Worm (Caenorhabditis elegans) whole organism, L1 larva: Measurements from ENCODE around the gene tsp-17.
A peak's percentile ranks its signal among the peaks of the same experiment; 100 is the strongest.

Source experiments
- C04F5.9 ChIP-seq: sonication (generic microtip); optimal IDR thresholded peaks from 2 replicates; lab custom pipeline; 2016; ENCODE audit warnings: missing genetic modification characterization, missing compliant biosample characterization
- C16A3.4 ChIP-seq: fragments of 150-350 bp; optimal IDR thresholded peaks from 2 replicates; lab custom pipeline; 2014; ENCODE audit warnings: missing biosample characterization, missing genetic modification characterization
- C34B4.2 ChIP-seq: sonication (generic microtip); optimal IDR thresholded peaks from 2 replicates; lab custom pipeline; 2017; ENCODE audit warnings: mild to moderate bottlenecking, missing genetic modification characterization, missing compliant biosample characterization
- F16B12.6 ChIP-seq: fragments of 150-350 bp; optimal IDR thresholded peaks from 2 replicates; lab custom pipeline; 2014; ENCODE audit warnings: missing biosample characterization, missing genetic modification characterization
- aha-1 ChIP-seq: fragments of 150-350 bp; optimal IDR thresholded peaks from 2 replicates; lab custom pipeline; 2014; ENCODE audit warnings: missing biosample characterization, missing genetic modification characterization
- alr-1 ChIP-seq: fragments of 200-800 bp; sonication (Bioruptor generic); optimal IDR thresholded peaks from 2 replicates; lab custom pipeline; 2018; ENCODE audit warnings: borderline replicate concordance, mild to moderate bottlenecking, missing genetic modification characterization, missing compliant biosample characterization
- aly-2 ChIP-seq: fragments of 150-350 bp; optimal IDR thresholded peaks from 2 replicates; lab custom pipeline; 2014; ENCODE audit warnings: missing biosample characterization, missing genetic modification characterization
- ceh-63 ChIP-seq: fragments of 200-800 bp; sonication (Bioruptor generic); optimal IDR thresholded peaks from 2 replicates; lab custom pipeline; 2018; ENCODE audit warnings: mild to moderate bottlenecking, missing genetic modification characterization, missing compliant biosample characterization
- ceh-8 ChIP-seq: fragments of 200-800 bp; sonication (Bioruptor generic); optimal IDR thresholded peaks from 2 replicates; lab custom pipeline; 2018; ENCODE audit warnings: mild to moderate bottlenecking, missing genetic modification characterization, moderate library complexity, missing compliant biosample characterization
- ceh-88 ChIP-seq: fragments of 200-800 bp; sonication (Bioruptor generic); IDR thresholded peaks from 2 replicates; pipeline ENCODE4 v1.3.6; 2022; ENCODE audit warnings: missing genetic modification characterization, missing compliant biosample characterization
- ceh-90 ChIP-seq: sonication (generic microtip); optimal IDR thresholded peaks from 2 replicates; lab custom pipeline; 2016; ENCODE audit warnings: missing genetic modification characterization, missing compliant biosample characterization
- ces-1 ChIP-seq: fragments of 150-350 bp; optimal IDR thresholded peaks from 2 replicates; lab custom pipeline; 2014; ENCODE audit warnings: missing biosample characterization, missing genetic modification reagents, missing genetic modification characterization
- efl-3 ChIP-seq: fragments of 200-800 bp; sonication (Bioruptor generic); optimal IDR thresholded peaks from 2 replicates; lab custom pipeline; 2018; ENCODE audit warnings: mild to moderate bottlenecking, missing genetic modification characterization, missing compliant biosample characterization
- egl-13 ChIP-seq: sonication (generic microtip); optimal IDR thresholded peaks from 2 replicates; lab custom pipeline; 2016; ENCODE audit warnings: missing genotype, missing genetic modification reagents, missing genetic modification characterization, missing compliant biosample characterization
- elt-2 ChIP-seq: sonication (generic microtip); optimal IDR thresholded peaks from 2 replicates; lab custom pipeline; 2016; ENCODE audit warnings: missing genetic modification characterization, mild to moderate bottlenecking, inconsistent platforms, missing compliant biosample characterization, missing genetic modification reagents
- fkh-10 ChIP-seq: sonication (generic microtip); optimal IDR thresholded peaks from 2 replicates; lab custom pipeline; 2017; ENCODE audit warnings: missing biosample characterization, missing genetic modification reagents, missing genetic modification characterization
- fkh-4 ChIP-seq: sonication (generic microtip); optimal IDR thresholded peaks from 2 replicates; lab custom pipeline; 2016; ENCODE audit warnings: missing compliant biosample characterization, missing genetic modification characterization, borderline replicate concordance
- fos-1 ChIP-seq: fragments of 150-350 bp; optimal IDR thresholded peaks from 2 replicates; lab custom pipeline; 2014; ENCODE audit warnings: missing biosample characterization, missing genetic modification characterization
- irx-1 ChIP-seq: sonication (generic microtip); optimal IDR thresholded peaks from 2 replicates; lab custom pipeline; 2016; ENCODE audit warnings: missing genetic modification characterization, missing compliant biosample characterization
- jun-1 ChIP-seq: fragments of 150-350 bp; optimal IDR thresholded peaks from 2 replicates; lab custom pipeline; 2014; ENCODE audit warnings: missing biosample characterization, missing genetic modification reagents, missing genetic modification characterization
- lin-13 ChIP-seq: fragments of 150-350 bp; optimal IDR thresholded peaks from 2 replicates; lab custom pipeline; 2014; ENCODE audit warnings: missing biosample characterization, missing genetic modification reagents, missing genetic modification characterization
- lin-15B ChIP-seq: fragments of 150-350 bp; sonication (generic microtip); optimal IDR thresholded peaks from 3 replicates; lab custom pipeline; 2014; ENCODE audit warnings: missing biosample characterization, missing genetic modification characterization
- lin-35 ChIP-seq, 2 experiments: fragments of 150-350 bp; optimal IDR thresholded peaks; 2 replicates each; lab custom pipeline; 2014; ENCODE audit warnings: missing biosample characterization in 2 of 2, missing genetic modification characterization in 2 of 2, missing genetic modification reagents in 2 of 2
- lin-39 ChIP-seq: fragments of 150-350 bp; optimal IDR thresholded peaks from 2 replicates; lab custom pipeline; 2014; ENCODE audit warnings: missing biosample characterization, missing genetic modification reagents, missing genetic modification characterization
- lir-3 ChIP-seq: sonication (generic microtip); optimal IDR thresholded peaks from 2 replicates; lab custom pipeline; 2016; ENCODE audit warnings: mild to moderate bottlenecking, missing genetic modification characterization, moderate library complexity, missing compliant biosample characterization; ENCODE audit not compliant: poor library complexity
- lsy-2 ChIP-seq, 2 experiments: fragments of 150-350 bp; optimal IDR thresholded peaks; 2 replicates each; lab custom pipeline; 2014; ENCODE audit warnings: missing biosample characterization in 2 of 2, missing genetic modification characterization in 2 of 2
- mab-9 ChIP-seq: fragments of 200-800 bp; sonication (Bioruptor generic); IDR thresholded peaks from 2 replicates; pipeline ENCODE4 v1.3.6; 2022; ENCODE audit warnings: missing genetic modification reagents, missing genetic modification characterization, missing compliant biosample characterization
- mdl-1 ChIP-seq, 2 experiments: fragments of 150-350 bp; optimal IDR thresholded peaks; 2 replicates each; lab custom pipeline; 2014 to 2017; ENCODE audit warnings: missing biosample characterization in 2 of 2, missing genetic modification characterization in 2 of 2, inconsistent platforms in 1 of 2
- mef-2 ChIP-seq: fragments of 150-350 bp; optimal IDR thresholded peaks from 2 replicates; lab custom pipeline; 2014; ENCODE audit warnings: missing biosample characterization, missing genetic modification characterization
- mep-1 ChIP-seq: fragments of 150-350 bp; optimal IDR thresholded peaks from 2 replicates; lab custom pipeline; 2014; ENCODE audit warnings: missing biosample characterization, missing genetic modification characterization
- nhr-11 ChIP-seq: fragments of 150-350 bp; optimal IDR thresholded peaks from 2 replicates; lab custom pipeline; 2014; ENCODE audit warnings: missing biosample characterization, missing genetic modification characterization
- nhr-19 ChIP-seq: fragments of 200-800 bp; sonication (Bioruptor generic); conservative IDR thresholded peaks from 2 replicates; pipeline ENCODE4 v1.3.6; 2022; ENCODE audit warnings: missing genetic modification characterization, missing compliant biosample characterization
- nhr-20 ChIP-seq: sonication (generic microtip); optimal IDR thresholded peaks from 2 replicates; lab custom pipeline; 2016; ENCODE audit warnings: mild to moderate bottlenecking, missing genetic modification characterization, missing compliant biosample characterization
- nhr-237 ChIP-seq: fragments of 150-350 bp; optimal IDR thresholded peaks from 2 replicates; lab custom pipeline; 2014; ENCODE audit warnings: missing biosample characterization, missing genetic modification characterization
- nhr-77 ChIP-seq: fragments of 150-350 bp; optimal IDR thresholded peaks from 2 replicates; lab custom pipeline; 2014; ENCODE audit warnings: missing biosample characterization, missing genetic modification characterization
- nhr-90 ChIP-seq: sonication (generic microtip); optimal IDR thresholded peaks from 2 replicates; lab custom pipeline; 2016; ENCODE audit warnings: mild to moderate bottlenecking, missing genetic modification characterization, missing compliant biosample characterization; ENCODE audit not compliant: poor library complexity
- pag-3 ChIP-seq: sonication (generic microtip); optimal IDR thresholded peaks from 2 replicates; lab custom pipeline; 2017; ENCODE audit warnings: missing genetic modification characterization, mild to moderate bottlenecking, missing compliant biosample characterization, antibody characterized with exemption, borderline replicate concordance; ENCODE audit not compliant: insufficient read depth
- pqm-1 ChIP-seq: sonication (generic microtip); optimal IDR thresholded peaks from 3 replicates; lab custom pipeline; 2017; ENCODE audit warnings: missing biosample characterization, missing genetic modification characterization
- rnt-1 ChIP-seq: sonication (generic microtip); optimal IDR thresholded peaks from 2 replicates; lab custom pipeline; 2016; ENCODE audit warnings: mild to moderate bottlenecking, missing genetic modification characterization, moderate library complexity, missing compliant biosample characterization
- skn-1 ChIP-seq: fragments of 150-350 bp; optimal IDR thresholded peaks from 2 replicates; lab custom pipeline; 2014; ENCODE audit warnings: missing biosample characterization, missing genetic modification characterization
- snpc-4 ChIP-seq: fragments of 150-350 bp; optimal IDR thresholded peaks from 2 replicates; lab custom pipeline; 2014; ENCODE audit warnings: missing biosample characterization, missing genetic modification characterization
- snu-23 ChIP-seq: sonication (generic microtip); optimal IDR thresholded peaks from 2 replicates; lab custom pipeline; 2016; ENCODE audit warnings: missing genetic modification characterization, missing compliant biosample characterization
- sup-37 ChIP-seq: fragments of 200-800 bp; sonication (Bioruptor generic); optimal IDR thresholded peaks from 2 replicates; lab custom pipeline; 2018; ENCODE audit warnings: mild to moderate bottlenecking, missing genetic modification characterization, missing compliant biosample characterization
- tbx-2 ChIP-seq: sonication (generic microtip); optimal IDR thresholded peaks from 2 replicates; lab custom pipeline; 2016; ENCODE audit warnings: missing genetic modification characterization, missing compliant biosample characterization
- tlp-1 ChIP-seq: fragments of 150-350 bp; optimal IDR thresholded peaks from 2 replicates; lab custom pipeline; 2014; ENCODE audit warnings: missing biosample characterization, missing genetic modification characterization
- unc-130 ChIP-seq: fragments of 150-350 bp; optimal IDR thresholded peaks from 2 replicates; lab custom pipeline; 2017; ENCODE audit warnings: missing biosample characterization, missing genetic modification characterization, inconsistent platforms
- unc-30 ChIP-seq: sonication (generic microtip); optimal IDR thresholded peaks from 2 replicates; lab custom pipeline; 2017; ENCODE audit warnings: missing biosample characterization, missing genetic modification characterization
- unc-62 ChIP-seq: fragments of 150-350 bp; optimal IDR thresholded peaks from 2 replicates; lab custom pipeline; 2014; ENCODE audit warnings: missing biosample characterization, missing genetic modification reagents, missing genetic modification characterization
- unc-98 ChIP-seq: fragments of 200-800 bp; sonication (Bioruptor generic); IDR thresholded peaks from 2 replicates; pipeline ENCODE4 v1.3.6; 2022; ENCODE audit warnings: missing genetic modification characterization, missing compliant biosample characterization
- vab-15 ChIP-seq: sonication (generic microtip); optimal IDR thresholded peaks from 2 replicates; lab custom pipeline; 2017; ENCODE audit warnings: missing genotype, mild to moderate bottlenecking, missing genetic modification characterization, missing compliant biosample characterization
- xbp-1 ChIP-seq: sonication (generic microtip); optimal IDR thresholded peaks from 2 replicates; lab custom pipeline; 2016; ENCODE audit warnings: missing genetic modification characterization, missing compliant biosample characterization
- zag-1 ChIP-seq: fragments of 150-350 bp; optimal IDR thresholded peaks from 2 replicates; lab custom pipeline; 2014; ENCODE audit warnings: missing biosample characterization, missing genetic modification characterization
- zip-4 ChIP-seq: fragments of 200-800 bp; sonication (Bioruptor generic); optimal IDR thresholded peaks from 2 replicates; lab custom pipeline; 2018; ENCODE audit warnings: mild to moderate bottlenecking, missing genetic modification characterization, moderate library complexity, missing compliant biosample characterization

Gene tsp-17

DNA sequence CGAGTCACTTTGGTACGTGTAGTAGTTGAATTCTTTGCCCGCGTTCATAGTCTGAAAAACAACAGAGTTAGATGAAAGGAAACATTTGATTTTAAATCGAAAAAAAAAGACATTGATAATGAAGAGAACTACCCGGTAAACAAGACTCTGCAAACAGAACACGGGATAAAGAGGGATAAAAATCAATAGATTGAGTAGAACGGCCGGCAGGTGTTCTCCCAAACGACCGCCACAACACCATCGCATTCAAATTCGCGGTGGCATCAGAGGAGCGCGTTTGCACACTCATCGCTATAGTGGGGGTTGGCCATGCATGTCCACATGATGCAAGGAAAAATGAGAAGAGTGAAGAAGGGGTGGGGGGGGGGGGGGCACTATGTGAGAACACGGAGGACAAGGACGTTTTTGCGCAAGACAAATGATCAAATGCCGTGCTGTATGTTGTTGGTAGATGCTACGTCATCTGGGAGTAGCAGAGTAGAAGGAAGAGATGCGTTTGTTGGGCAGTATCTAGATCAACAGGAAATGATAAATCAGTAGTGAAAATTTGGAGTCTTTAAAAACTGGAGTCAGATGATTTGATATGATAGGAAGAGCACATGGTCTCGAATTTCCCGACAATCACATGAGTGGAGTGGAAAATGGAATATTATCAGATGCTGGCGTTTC lies 2.3 kb upstream of the tsp-17 start, which contains the start of gene tag-52 (continued):
- TF ChIP-seq F16B12.6 (tag; lab: Kevin White, UChicago) (peak; percentile 9), mab-9 (GFP tag; lab: Robert Waterston, UW) (no peak), lin-13 (GFP tag; lab: Kevin White, UChicago) (no peak), aha-1 (tag; lab: Kevin White, UChicago) (no peak), lin-15B (tag; lab: Kevin White, UChicago) (no peak), lsy-2 (tag; optimal IDR thresholded peaks at IDR 0.05; lab: Kevin White, UChicago) (peak in 1 of 2 experiments; percentile 29), lir-3 (tag; lab: Kevin White, UChicago) (peak; percentile 28), nhr-19 (GFP tag; lab: Robert Waterston, UW) (peak; percentile 40), nhr-90 (peak; percentile 39), zip-4 (GFP tag; lab: Kevin White, UChicago) (no peak), tlp-1 (tag; lab: Kevin White, UChicago) (no peak), alr-1 (tag; lab: Kevin White, UChicago) (no peak), ces-1 (GFP tag; lab: Kevin White, UChicago) (no peak), jun-1 (tag; lab: Kevin White, UChicago) (no peak), fkh-4 (tag; lab: Kevin White, UChicago) (no peak), snu-23 (GFP tag; lab: Kevin White, UChicago) (peak; percentile 60), C04F5.9 (no peak), vab-15 (tag; lab: Kevin White, UChicago) (no peak), mdl-1 (tag; optimal IDR thresholded peaks at IDR 0.05; lab: Kevin White, UChicago) (peak in 1 of 2 experiments; percentile 33), fkh-10 (GFP tag; lab: Kevin White, UChicago) (no peak), ceh-8 (no peak), skn-1 (tag; lab: Kevin White, UChicago) (no peak), rnt-1 (tag; lab: Kevin White, UChicago) (peak; percentile 26), aly-2 (tag; lab: Kevin White, UChicago) (no peak), unc-98 (GFP tag; lab: Robert Waterston, UW) (no peak), mef-2 (tag; lab: Kevin White, UChicago) (no peak), C16A3.4 (peak; percentile 16), elt-2 (tag; lab: Kevin White, UChicago) (peak; percentile 86), ceh-63 (peak; percentile 97), sup-37 (GFP tag; lab: Kevin White, UChicago) (no peak), mep-1 (peak; percentile 53), nhr-11 (tag; lab: Kevin White, UChicago) (no peak), zag-1 (tag; lab: Kevin White, UChicago) (no peak), ceh-90 (tag; lab: Kevin White, UChicago) (no peak), tbx-2 (tag; lab: Kevin White, UChicago) (peak; percentile 33), nhr-237 (tag; lab: Kevin White, UChicago) (no peak), pqm-1 (no peak), nhr-20 (tag; lab: Kevin White, UChicago) (peak; percentile 74), C34B4.2 (no peak), lin-39 (no peak), irx-1 (tag; lab: Kevin White, UChicago) (no peak), snpc-4 (tag; lab: Kevin White, UChicago) (no peak), fos-1 (tag; lab: Kevin White, UChicago) (no peak), unc-62 (GFP tag; lab: Kevin White, UChicago) (no peak), efl-3 (peak; percentile 7), egl-13 (tag; lab: Kevin White, UChicago) (no peak), unc-130 (tag; lab: Kevin White, UChicago) (no peak), lin-35 (GFP tag; optimal IDR thresholded peaks at IDR 0.05; lab: Kevin White, UChicago) (peak; percentile 39 to 66), xbp-1 (tag; lab: Kevin White, UChicago) (no peak), unc-30 (no peak), ceh-88 (no peak), pag-3 (tag; lab: Kevin White, UChicago) (no peak), nhr-77 (no peak)
